Fruit fly (Drosophila melanogaster) S2 (cell line): ENCODE data around the gene CG13685.

Experiments
- CG8478 ChIP-seq: fragments of >200 bp; optimal IDR thresholded peaks from 2 replicates; lab custom pipeline; 2018
- CTCF ChIP-seq, 2 experiments: fragments of >200 bp; optimal IDR thresholded peaks; 2 replicates each; lab custom pipeline; 2018

The CG13685 gene

dm6 chr3L:7747044-7747443 lies at the start of gene CG13685:
Gene CG13685, plus strand, starts transcription at chr3L:7747344.
- TF ChIP-seq CTCF (optimal IDR thresholded peaks at IDR 0.05; lab: Kevin White, UChicago): no peak
- TF ChIP-seq CG8478 (lab: Kevin White, UChicago): no peak

- TF ChIP-seq CTCF (optimal IDR thresholded peaks at IDR 0.05; lab: Kevin White, UChicago) (no peak), CG8478 (lab: Kevin White, UChicago) (no peak)
Measured at dm6 chr3L:7713378-7713777, 33.8 kb upstream of the CG13685 start.

DNA sequence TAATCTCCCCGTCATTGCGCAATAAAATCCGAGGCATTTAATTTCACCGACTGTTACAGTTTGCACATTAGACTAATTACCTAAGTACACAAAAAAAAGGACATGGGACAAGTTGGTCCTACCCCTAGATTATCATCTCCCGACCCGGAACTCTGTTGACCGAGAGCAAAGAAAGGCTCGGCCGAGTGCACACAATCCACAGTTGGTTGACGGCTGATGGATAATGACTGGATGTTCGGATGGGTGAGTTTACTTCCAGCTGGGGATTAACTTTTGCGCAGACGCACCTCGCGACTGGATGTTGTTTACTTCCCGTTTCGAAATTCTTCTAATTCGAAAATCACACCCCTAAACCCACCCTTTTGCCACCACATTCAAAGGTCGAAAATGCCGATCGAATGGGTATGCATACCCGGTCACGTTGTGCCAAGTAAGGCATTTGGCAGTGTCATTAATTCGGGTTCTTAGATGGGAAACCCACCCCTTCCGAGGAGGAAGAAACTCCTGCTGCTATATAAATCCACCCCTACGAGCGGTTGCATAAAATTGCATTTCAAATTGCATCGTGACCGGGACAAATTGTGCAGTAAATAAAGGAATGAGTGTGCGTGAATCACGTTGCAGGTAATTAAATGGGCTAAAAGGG lies 32.7 kb upstream of the CG13685 start:
- TF ChIP-seq CTCF (optimal IDR thresholded peaks at IDR 0.05; lab: Kevin White, UChicago) (no peak), CG8478 (lab: Kevin White, UChicago) (no peak)

DNA sequence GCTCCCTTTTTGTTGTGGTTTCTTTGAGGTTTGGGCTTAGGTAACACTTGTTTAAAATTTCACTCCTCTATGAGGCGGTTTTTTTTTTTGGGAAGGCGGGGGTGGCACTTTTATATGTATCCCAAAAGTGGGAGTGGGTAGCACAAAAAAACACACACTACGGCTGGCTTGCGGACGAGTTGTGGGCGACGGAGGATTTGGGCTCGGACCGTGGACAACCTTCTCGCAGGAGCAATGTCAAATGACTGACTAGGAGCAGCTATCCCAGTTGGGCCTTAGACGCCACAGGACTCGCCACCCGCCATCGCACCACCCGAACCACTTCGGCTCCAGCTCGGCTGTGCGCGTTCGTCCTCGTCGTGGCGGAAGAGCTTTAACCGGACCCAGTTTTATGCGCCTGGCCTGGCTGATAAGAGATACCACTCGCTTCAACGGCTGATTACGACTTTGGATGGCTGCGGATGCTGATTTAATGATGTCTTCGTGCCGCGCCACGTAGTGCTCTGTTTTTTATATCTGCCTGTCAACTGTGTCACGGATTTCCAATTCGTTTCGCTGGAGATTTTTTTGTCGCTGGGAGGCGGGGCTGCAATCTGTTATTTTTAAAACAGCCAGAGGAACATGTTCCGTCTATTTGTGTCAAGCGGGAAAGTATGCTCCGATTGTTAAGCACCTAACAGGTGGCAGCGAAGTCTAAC lies 29.1 kb upstream of the CG13685 start, which contains the start of gene Ank2:
Gene Ank2, minus strand, starts transcription at position 533 of the 698 bp plus-strand sequence.
- TF ChIP-seq CTCF (optimal IDR thresholded peaks at IDR 0.05; lab: Kevin White, UChicago) (no peak), CG8478 (lab: Kevin White, UChicago) (no peak)

DNA sequence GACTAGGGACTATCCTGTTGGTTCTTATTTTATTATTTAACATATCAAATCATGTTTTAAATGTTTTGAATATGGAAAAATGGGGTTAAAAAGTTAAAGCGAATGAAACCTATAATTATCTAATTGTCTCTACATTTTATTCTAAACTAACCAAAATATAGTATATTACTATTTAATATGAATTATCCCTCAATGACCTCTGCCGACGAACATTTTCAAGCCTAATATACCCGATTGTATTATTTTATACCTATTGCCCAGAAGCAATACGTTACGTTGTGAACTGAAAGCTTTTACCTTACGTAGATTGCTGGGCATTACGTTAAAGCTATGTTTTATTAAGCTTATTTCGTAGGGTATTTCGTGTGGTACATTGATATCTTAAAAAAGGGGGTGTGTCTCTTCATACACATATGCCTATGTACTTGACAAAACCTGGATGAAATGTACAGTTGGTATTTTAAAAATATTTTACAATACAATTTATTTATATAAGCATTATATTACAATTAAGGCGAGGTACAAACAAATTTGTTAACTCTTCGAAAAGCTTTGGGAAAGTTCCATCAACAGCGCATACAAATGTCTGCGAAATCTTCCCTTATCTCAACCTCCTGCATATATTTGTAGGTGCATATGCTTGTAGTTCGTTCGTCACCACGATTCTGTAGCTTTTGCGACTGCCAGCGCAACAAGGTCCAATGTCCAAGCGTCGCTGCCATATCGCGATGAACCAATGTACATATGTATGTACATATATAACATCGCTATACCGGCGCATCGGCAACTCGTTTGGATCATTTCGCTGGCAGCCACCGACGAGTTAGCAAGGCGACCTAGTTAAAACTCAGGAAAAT lies 28.4 kb upstream of the CG13685 start, which contains the start of gene Mcad:
Gene Mcad, plus strand, starts transcription at position 790 of the 857 bp plus-strand sequence.
- TF ChIP-seq CTCF (optimal IDR thresholded peaks at IDR 0.05; lab: Kevin White, UChicago) (no peak), CG8478 (lab: Kevin White, UChicago) (no peak)

DNA sequence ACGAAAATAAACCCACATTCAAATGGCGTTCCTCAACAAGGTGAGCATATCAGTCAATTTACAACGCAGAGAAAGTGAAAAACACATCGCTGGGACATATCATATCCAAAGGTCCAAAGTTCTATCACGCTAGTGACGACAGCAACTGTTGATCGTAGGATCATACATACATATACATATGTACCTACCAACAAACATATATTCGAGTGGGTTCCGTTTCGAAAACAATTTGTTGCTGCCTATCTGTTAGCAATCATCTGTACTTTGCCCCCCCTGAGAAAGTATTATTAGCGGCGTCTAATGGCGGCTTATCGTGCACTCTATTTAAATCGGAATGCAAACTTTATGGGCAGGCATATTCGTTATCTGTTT lies 27.7 kb upstream of the CG13685 start:
- TF ChIP-seq CTCF (optimal IDR thresholded peaks at IDR 0.05; lab: Kevin White, UChicago) (no peak), CG8478 (lab: Kevin White, UChicago) (no peak)

DNA sequence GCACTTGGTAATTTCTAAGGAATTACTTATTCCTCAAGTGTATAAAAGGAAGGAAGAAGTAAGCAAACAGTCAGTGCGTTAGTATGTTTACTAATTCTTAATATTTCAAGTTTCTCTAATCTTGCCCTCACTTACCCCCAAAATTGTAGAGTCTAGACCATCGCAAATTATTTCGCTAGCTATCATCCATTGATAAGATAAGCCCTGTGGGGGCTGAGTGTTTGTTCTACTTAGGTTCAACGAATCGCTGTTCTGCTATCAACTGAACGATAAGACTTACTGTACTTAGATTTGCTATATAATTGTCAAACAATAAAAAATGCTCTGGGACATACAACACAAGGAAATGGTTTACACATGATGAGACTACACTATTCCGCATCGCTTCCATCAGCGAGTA lies 25.6 kb upstream of the CG13685 start:
- TF ChIP-seq CG8478 (lab: Kevin White, UChicago) (no peak), CTCF (optimal IDR thresholded peaks at IDR 0.05; lab: Kevin White, UChicago) (no peak)

DNA sequence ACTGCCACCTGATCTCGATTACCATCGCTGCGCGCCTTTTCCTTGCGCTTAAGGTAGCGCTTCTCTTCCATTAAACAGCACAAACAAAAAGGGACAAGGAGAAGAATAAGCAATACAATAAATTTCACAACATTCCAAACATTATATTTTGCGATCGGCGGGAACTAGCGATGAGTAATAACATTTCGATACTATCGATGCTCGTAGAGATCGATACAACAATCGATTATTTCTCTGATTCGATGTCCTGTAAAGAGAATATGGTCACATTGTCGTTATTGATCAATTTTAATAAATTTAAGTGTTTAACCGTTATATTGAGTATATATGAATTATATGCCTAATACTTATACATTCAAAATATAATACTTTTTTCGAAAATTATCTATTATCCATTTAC lies 20.9 kb upstream of the CG13685 start, which contains the start of gene CG7457:
Gene CG7457, minus strand, starts transcription at position 189 of the 400 bp plus-strand sequence.
- TF ChIP-seq CTCF (optimal IDR thresholded peaks at IDR 0.05; lab: Kevin White, UChicago): no peak
- no peak for TF ChIP-seq CG8478 (lab: Kevin White, UChicago)

- TF ChIP-seq CTCF (optimal IDR thresholded peaks at IDR 0.05; lab: Kevin White, UChicago) (no peak), CG8478 (lab: Kevin White, UChicago) (no peak)
Measured at dm6 chr3L:7726690-7727089, 20.5 kb upstream of the CG13685 start.

DNA sequence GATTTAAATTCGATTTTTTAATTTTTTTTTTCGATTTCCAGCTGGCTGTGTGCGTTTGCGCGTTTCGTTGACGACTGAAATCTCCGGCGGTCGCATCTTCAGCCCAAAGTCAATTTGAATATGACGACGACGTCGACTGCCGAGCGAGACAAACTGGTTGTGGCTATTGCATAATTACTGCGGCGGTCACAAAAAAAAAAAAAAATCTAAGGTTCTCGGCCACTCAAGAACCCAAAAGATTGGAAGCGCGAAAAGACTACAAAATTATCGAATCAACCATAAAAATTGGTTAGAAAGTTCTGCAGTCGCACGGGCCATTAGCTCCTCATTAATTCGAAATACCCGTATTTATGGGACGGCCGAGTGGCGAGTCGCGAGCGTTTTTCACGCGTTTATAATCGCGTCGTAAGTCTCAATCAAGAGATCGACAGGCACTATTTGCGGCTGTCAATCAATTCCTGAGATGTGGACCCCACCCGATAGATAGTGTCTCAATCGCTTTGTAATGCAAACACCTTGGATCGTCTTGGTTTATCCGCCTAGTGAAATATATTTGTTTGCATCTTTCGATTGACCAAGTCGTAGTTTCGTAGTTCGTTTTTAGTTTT lies 14.9 kb upstream of the CG13685 start, which contains the start of gene CG8492:
Gene CG8492, minus strand, starts transcription at position 51 of the 608 bp plus-strand sequence.
- TF ChIP-seq CG8478 (lab: Kevin White, UChicago) (no peak), CTCF (optimal IDR thresholded peaks at IDR 0.05; lab: Kevin White, UChicago) (no peak)

DNA sequence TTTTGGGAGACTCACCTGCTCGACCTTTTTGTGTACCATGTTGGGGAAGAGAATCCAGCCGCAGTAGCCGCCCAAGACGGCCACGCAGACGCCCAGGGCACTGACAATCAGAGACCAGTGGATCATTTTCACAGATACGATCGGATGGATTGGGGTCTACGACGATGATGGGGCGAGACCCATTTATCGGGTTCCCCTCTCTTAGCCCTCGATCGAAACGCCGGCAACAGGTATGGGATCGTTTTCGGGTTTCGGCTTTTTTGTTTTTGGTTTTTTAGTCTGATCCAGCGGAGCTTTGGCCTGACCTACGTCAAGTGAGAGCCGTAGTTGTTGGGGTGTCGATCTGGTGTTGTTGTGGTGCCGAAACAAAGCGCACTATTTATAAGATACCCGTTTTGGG lies 5.2 kb upstream of the CG13685 start:
- no peak for TF ChIP-seq CTCF (optimal IDR thresholded peaks at IDR 0.05; lab: Kevin White, UChicago)

- TF ChIP-seq CTCF (optimal IDR thresholded peaks at IDR 0.05; lab: Kevin White, UChicago) (no peak), CG8478 (lab: Kevin White, UChicago) (no peak)
Measured at dm6 chr3L:7742941-7743340, 4.2 kb upstream of the CG13685 start, which contains the start of gene Snmp2. Gene Snmp2, minus strand, starts transcription at chr3L:7743041.

dm6 chr3L:7743741-7744140 lies 3.4 kb upstream of the CG13685 start:
- no peak for TF ChIP-seq CG8478 (lab: Kevin White, UChicago)
- TF ChIP-seq CTCF (optimal IDR thresholded peaks at IDR 0.05; lab: Kevin White, UChicago): no peak

DNA sequence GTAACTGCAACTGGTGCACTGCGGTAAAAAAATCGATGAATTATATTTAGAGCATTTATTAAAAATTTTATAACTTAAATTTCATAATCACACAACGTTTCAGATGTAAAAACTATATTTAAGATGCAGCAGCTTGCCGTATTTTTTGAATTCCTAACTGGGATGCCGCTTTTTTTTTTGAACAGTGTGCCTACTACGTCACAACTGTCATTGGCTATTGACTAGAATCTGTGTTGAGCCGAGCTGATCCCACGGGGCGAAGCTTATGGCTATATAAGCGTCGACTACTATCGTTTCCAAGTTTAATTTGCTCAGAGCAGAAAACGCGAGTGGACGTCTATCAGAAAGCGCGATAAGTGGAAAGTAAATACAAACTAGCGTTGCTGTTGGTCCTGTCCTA lies 7.0 kb downstream of the CG13685 start, which contains the start of gene CG7409:
Gene CG7409, plus strand, starts transcription at position 301 of the 400 bp plus-strand sequence.
- no peak for TF ChIP-seq CG8478 (lab: Kevin White, UChicago)
- no peak for TF ChIP-seq CTCF (optimal IDR thresholded peaks at IDR 0.05; lab: Kevin White, UChicago)
